Fruit fly (Drosophila melanogaster) whole organism, embryonic: Measurements from ENCODE around the gene Dhps.

Experiments used
- CG2129 ChIP-seq: fragments of 200-800 bp; sonication (Bioruptor generic); IDR thresholded peaks from 2 replicates; pipeline ENCODE4 v1.3.6; 2022; ENCODE audit warnings: missing biosample characterization, missing genetic modification characterization; ENCODE audit not compliant: partially characterized antibody
- CG4730 ChIP-seq: fragments of 200-800 bp; sonication (Bioruptor generic); IDR thresholded peaks from 2 replicates; pipeline ENCODE4 v1.3.6; 2022; ENCODE audit warnings: missing biosample characterization, missing genetic modification characterization
- Drgx ChIP-seq: fragments of 200-800 bp; sonication (Bioruptor generic); IDR thresholded peaks from 2 replicates; pipeline ENCODE4 v1.3.6; 2022; ENCODE audit warnings: missing biosample characterization, missing genetic modification characterization
- Hr39 ChIP-seq: fragments of >200 bp; optimal IDR thresholded peaks from 2 replicates; lab custom pipeline; 2017
- crc ChIP-seq: fragments of 200-800 bp; sonication (Bioruptor generic); optimal IDR thresholded peaks from 2 replicates; lab custom pipeline; 2016; ENCODE audit warnings: missing biosample characterization, missing genetic modification characterization
- fd64A ChIP-seq: fragments of 200-800 bp; sonication (Bioruptor generic); optimal IDR thresholded peaks from 3 replicates; lab custom pipeline; 2018; ENCODE audit warnings: missing biosample characterization, mild to moderate bottlenecking, missing genetic modification characterization
- ind ChIP-seq: fragments of 200-800 bp; sonication (Bioruptor generic); optimal IDR thresholded peaks from 3 replicates; lab custom pipeline; 2016; ENCODE audit warnings: missing biosample characterization, missing genetic modification characterization

- TF ChIP-seq Hr39 (lab: Kevin White, UChicago) (no peak), ind (GFP tag; lab: Kevin White, UChicago) (no peak), fd64A (GFP tag; lab: Kevin White, UChicago) (no peak), CG4730 (GFP tag; lab: Robert Waterston, UW) (no peak), Drgx (GFP tag; lab: Robert Waterston, UW) (no peak), CG2129 (no peak), crc (GFP tag; lab: Kevin White, UChicago) (no peak)
Measured at dm6 chr3L:8165436-8165835, 32.6 kb upstream of the Dhps start, which contains the start of gene CG13675.
